Fruit fly (Drosophila melanogaster): ENCODE results near the gene CG10631.

Gene CG10631

dm6 chr2L:19796111-19796451 is 39.4 kb upstream of the CG10631 start, which contains the start of gene sick (continued):
- TF ChIP-seq CG18599 (GFP tag; optimal IDR thresholded peaks at IDR 0.05) (peak; percentile 46), crol (GFP tag; IDR thresholded peaks at IDR 0.05) (no peak), fd64A (GFP tag; optimal IDR thresholded peaks at IDR 0.05) (no peak), HLH54F (GFP tag; optimal IDR thresholded peaks at IDR 0.05) (no peak), CG15514 (GFP tag; optimal IDR thresholded peaks at IDR 0.05) (peak; percentile 60), CG7839 (tag; optimal IDR thresholded peaks at IDR 0.05) (peak; percentile 35), CG1647 (GFP tag; optimal IDR thresholded peaks at IDR 0.05) (no peak), Nf-YB (GFP tag; optimal IDR thresholded peaks at IDR 0.05) (no peak), tll (GFP tag; optimal IDR thresholded peaks at IDR 0.05) (no peak), lov (optimal IDR thresholded peaks at IDR 0.05) (no peak), lov (GFP tag; IDR thresholded peaks at IDR 0.05) (0 out of 3 replicates have a peak, but pooled peaks have one; percentile 3), NK7.1 (GFP tag; optimal IDR thresholded peaks at IDR 0.05) (no peak), CG4820 (GFP tag; optimal IDR thresholded peaks at IDR 0.05) (no peak), Poxn (GFP tag; IDR thresholded peaks at IDR 0.05) (no peak), zf30C (GFP tag; optimal IDR thresholded peaks at IDR 0.05) (no peak), unc-4 (GFP tag; IDR thresholded peaks at IDR 0.05; ENCODE audit: partially characterized antibody) (no peak), CG9797 (GFP tag; optimal IDR thresholded peaks at IDR 0.05) (no peak), CG30403 (GFP tag; optimal IDR thresholded peaks at IDR 0.05) (peak; percentile 4), ftz-f1 (GFP tag; optimal IDR thresholded peaks at IDR 0.05) (no peak), CG15479 (GFP tag; optimal IDR thresholded peaks at IDR 0.05) (no peak), kah (GFP tag; optimal IDR thresholded peaks at IDR 0.05) (no peak), D19B (GFP tag; optimal IDR thresholded peaks at IDR 0.05) (no peak), CG6654 (GFP tag; optimal IDR thresholded peaks at IDR 0.05) (no peak), twi (tag; optimal IDR thresholded peaks at IDR 0.05) (no peak), vfl (GFP tag; optimal IDR thresholded peaks at IDR 0.05) (no peak), B-H1 (GFP tag; IDR thresholded peaks at IDR 0.05) (no peak), abd-A (tag; optimal IDR thresholded peaks at IDR 0.05) (no peak), dan (GFP tag; IDR thresholded peaks at IDR 0.05) (no peak), stwl (tag; optimal IDR thresholded peaks at IDR 0.05) (no peak), Dek (tag; optimal IDR thresholded peaks at IDR 0.05) (no peak), org-1 (GFP tag; optimal IDR thresholded peaks at IDR 0.05) (no peak), cas (GFP tag; IDR thresholded peaks at IDR 0.05) (no peak), CG17359 (tag; optimal IDR thresholded peaks at IDR 0.05) (no peak), fd96Cb (tag; optimal IDR thresholded peaks at IDR 0.05) (no peak), ash1 (GFP tag; optimal IDR thresholded peaks at IDR 0.05) (no peak), emc (GFP tag; optimal IDR thresholded peaks at IDR 0.05) (no peak), dysf (GFP tag; IDR thresholded peaks at IDR 0.05) (no peak), CG16863 (GFP tag; optimal IDR thresholded peaks at IDR 0.05) (no peak), CG7987 (GFP tag; optimal IDR thresholded peaks at IDR 0.05) (no peak), CG17568 (GFP tag; optimal IDR thresholded peaks at IDR 0.05) (no peak), CG17385 (GFP tag; optimal IDR thresholded peaks at IDR 0.05) (peak; percentile 36), CG6175 (GFP tag; IDR thresholded peaks at IDR 0.05) (no peak), scrt (GFP tag; optimal IDR thresholded peaks at IDR 0.05) (peak; percentile 55), MESR4 (GFP tag; optimal IDR thresholded peaks at IDR 0.05) (no peak), gro (GFP tag; optimal IDR thresholded peaks at IDR 0.05) (no peak), CG8765 (GFP tag; IDR thresholded peaks at IDR 0.05) (no peak), Lim3 (GFP tag; IDR thresholded peaks at IDR 0.05) (no peak), Ravus (GFP tag; IDR thresholded peaks at IDR 0.05) (no peak), gsb (GFP tag; IDR thresholded peaks at IDR 0.05) (no peak), CG8359 (GFP tag; optimal IDR thresholded peaks at IDR 0.05; ENCODE audit: borderline replicate concordance) (peak; percentile 28), CG16815 (GFP tag; optimal IDR thresholded peaks at IDR 0.05) (no peak), tio (GFP tag; optimal IDR thresholded peaks at IDR 0.05) (no peak)
